Fruit fly (Drosophila melanogaster): ENCODE results near the gene CG9701.

CG9701 gene

dm6 chr3L:16702866-16703265 lies 30.5 kb upstream of the CG9701 start (continued):
- TF ChIP-seq CG10431 (GFP tag; optimal IDR thresholded peaks at IDR 0.05) = no peak
- TF ChIP-seq Hr39 (optimal IDR thresholded peaks at IDR 0.05) = no peak
- no peak for TF ChIP-seq Mrtf (GFP tag; IDR thresholded peaks at IDR 0.05)
- TF ChIP-seq dmrt99B (tag; optimal IDR thresholded peaks at IDR 0.05) = no peak
- no peak for TF ChIP-seq CG18599 (GFP tag; optimal IDR thresholded peaks at IDR 0.05)
- no peak for TF ChIP-seq zfh1 (GFP tag; IDR thresholded peaks at IDR 0.05)
- TF ChIP-seq MESR4 (GFP tag; optimal IDR thresholded peaks at IDR 0.05) = no peak
- no peak for TF ChIP-seq gro (GFP tag; optimal IDR thresholded peaks at IDR 0.05)
- no peak for TF ChIP-seq CG17612 (GFP tag; IDR thresholded peaks at IDR 0.05)
- no peak for TF ChIP-seq CG13123 (GFP tag; optimal IDR thresholded peaks at IDR 0.05)
- no peak for TF ChIP-seq bigmax (GFP tag; optimal IDR thresholded peaks at IDR 0.05)
- TF ChIP-seq Blimp-1 (GFP tag; optimal IDR thresholded peaks at IDR 0.05) = no peak
- TF ChIP-seq gcm (GFP tag; optimal IDR thresholded peaks at IDR 0.05) = peak; percentile 11
- TF ChIP-seq E2f2 (GFP tag; IDR thresholded peaks at IDR 0.05) = no peak
- no peak for TF ChIP-seq Rfx (GFP tag; IDR thresholded peaks at IDR 0.05)
- TF ChIP-seq CG32532 (GFP tag; IDR thresholded peaks at IDR 0.05) = no peak
- TF ChIP-seq wek (GFP tag; optimal IDR thresholded peaks at IDR 0.05) = no peak
- no peak for TF ChIP-seq CG2202 (tag; optimal IDR thresholded peaks at IDR 0.05)
- TF ChIP-seq Chrac-16 (GFP tag; optimal IDR thresholded peaks at IDR 0.05) = no peak
- no peak for TF ChIP-seq Elba2 (GFP tag; optimal IDR thresholded peaks at IDR 0.05)
- TF ChIP-seq Atf3 (GFP tag; optimal IDR thresholded peaks at IDR 0.05) = no peak
- no peak for TF ChIP-seq Doc3 (GFP tag; IDR thresholded peaks at IDR 0.05; ENCODE audit: partially characterized antibody)
- TF ChIP-seq CG3407 (GFP tag; optimal IDR thresholded peaks at IDR 0.05) = no peak
- TF ChIP-seq CG7987 (GFP tag; optimal IDR thresholded peaks at IDR 0.05) = no peak
- 0 out of 3 replicates have a peak, but pooled peaks have one; percentile 29 for TF ChIP-seq ci (GFP tag; IDR thresholded peaks at IDR 0.05)
- TF ChIP-seq CG11398 (GFP tag; optimal IDR thresholded peaks at IDR 0.05) = no peak

DNA sequence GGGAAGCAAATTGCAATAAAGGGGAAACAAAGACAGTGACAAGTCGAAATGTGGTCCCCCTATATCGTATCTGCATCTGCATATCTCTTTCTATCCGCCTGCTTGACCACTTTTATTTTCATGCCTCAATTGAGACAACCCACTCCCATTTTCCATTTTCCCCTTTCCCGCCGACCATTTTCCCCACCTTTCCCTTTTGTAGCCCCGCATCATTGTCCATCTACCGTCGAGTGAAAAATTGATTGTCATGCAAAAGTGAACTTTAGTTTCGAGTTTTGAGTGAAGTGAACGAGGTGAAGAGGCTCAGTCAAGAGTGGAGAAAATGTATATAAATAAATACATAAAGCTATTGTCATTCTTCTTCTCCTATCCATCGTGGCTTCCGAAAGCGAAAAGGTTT lies 29.1 kb upstream of the CG9701 start:
- TF ChIP-seq CG12391 (tag; optimal IDR thresholded peaks at IDR 0.05) = no peak
- no peak for TF ChIP-seq chif (GFP tag; optimal IDR thresholded peaks at IDR 0.05)
- TF ChIP-seq bbx (GFP tag; IDR thresholded peaks at IDR 0.05; ENCODE audit: partially characterized antibody) = no peak
- TF ChIP-seq z (GFP tag; IDR thresholded peaks at IDR 0.05) = peak; percentile 92
- peak; percentile 99 for TF ChIP-seq Blimp-1 (GFP tag; optimal IDR thresholded peaks at IDR 0.05)
- TF ChIP-seq ems (GFP tag; optimal IDR thresholded peaks at IDR 0.05) = no peak
- TF ChIP-seq Six4 (GFP tag; optimal IDR thresholded peaks at IDR 0.05) = no peak
- TF ChIP-seq oc (tag; optimal IDR thresholded peaks at IDR 0.05) = peak; percentile 9
- TF ChIP-seq abd-A (tag; optimal IDR thresholded peaks at IDR 0.05) = peak; percentile 55
- TF ChIP-seq CG1647 (GFP tag; optimal IDR thresholded peaks at IDR 0.05) = no peak
- no peak for TF ChIP-seq row (GFP tag; IDR thresholded peaks at IDR 0.05)
- peak; percentile 89 for TF ChIP-seq crol (GFP tag; IDR thresholded peaks at IDR 0.05)
- TF ChIP-seq Xbp1 (GFP tag; optimal IDR thresholded peaks at IDR 0.05) = no peak
- no peak for TF ChIP-seq CG8944 (GFP tag; optimal IDR thresholded peaks at IDR 0.05)
- peak; percentile 70; the same call in 1 of the 2 replicates for TF ChIP-seq vvl (GFP tag; IDR thresholded peaks at IDR 0.05)
- TF ChIP-seq CG2889 (GFP tag; IDR thresholded peaks at IDR 0.05) = no peak
- peak; percentile 51 for TF ChIP-seq kni (GFP tag; optimal IDR thresholded peaks at IDR 0.05)
- no peak for TF ChIP-seq her (GFP tag; optimal IDR thresholded peaks at IDR 0.05)
- TF ChIP-seq eve (GFP tag; optimal IDR thresholded peaks at IDR 0.05) = peak in 1 of 2 experiments; percentile 21
- TF ChIP-seq CG6854 (GFP tag; optimal IDR thresholded peaks at IDR 0.05) = no peak
- peak; percentile 17 for TF ChIP-seq pros (GFP tag; optimal IDR thresholded peaks at IDR 0.05)
- no peak for TF ChIP-seq crc (GFP tag; optimal IDR thresholded peaks at IDR 0.05)
- TF ChIP-seq ATbp (GFP tag; optimal IDR thresholded peaks at IDR 0.05) = no peak
